Fruit fly (Drosophila melanogaster) whole organism, embryonic: Measurements from ENCODE around the gene CG10252.

ENCODE experiments used
- CG10274 ChIP-seq: fragments of 200-800 bp; sonication (Bioruptor generic); optimal IDR thresholded peaks from 3 replicates; lab custom pipeline; 2017; ENCODE audit warnings: missing biosample characterization, mild to moderate bottlenecking, missing genetic modification characterization
- CG12659 ChIP-seq: fragments of 200-800 bp; sonication (Bioruptor generic); optimal IDR thresholded peaks from 3 replicates; lab custom pipeline; 2017; ENCODE audit warnings: mild to moderate bottlenecking, missing biosample characterization, missing genetic modification reagents, missing genetic modification characterization
- CG12769 ChIP-seq: fragments of 200-800 bp; sonication (Bioruptor generic); optimal IDR thresholded peaks from 2 replicates; lab custom pipeline; 2019; ENCODE audit warnings: missing biosample characterization, mild to moderate bottlenecking, missing genetic modification characterization, moderate library complexity
- CG14014 ChIP-seq: fragments of 200-800 bp; sonication (Bioruptor generic); IDR thresholded peaks from 2 replicates; pipeline ENCODE4 v1.3.6; 2022; ENCODE audit warnings: missing biosample characterization, missing genetic modification characterization
- CG14050 ChIP-seq: fragments of 200-800 bp; sonication (Bioruptor generic); IDR thresholded peaks from 3 replicates; pipeline ENCODE4 v1.3.6; 2022; ENCODE audit warnings: missing biosample characterization, missing genetic modification characterization
- CG14710 ChIP-seq: fragments of 200-800 bp; sonication (Bioruptor generic); optimal IDR thresholded peaks from 3 replicates; lab custom pipeline; 2019; ENCODE audit warnings: missing biosample characterization, mild to moderate bottlenecking, missing genetic modification characterization, moderate library complexity
- CG15073 ChIP-seq: fragments of 200-800 bp; sonication (Bioruptor generic); optimal IDR thresholded peaks from 2 replicates; lab custom pipeline; 2016; ENCODE audit warnings: missing biosample characterization, missing genetic modification characterization
- CG1529 ChIP-seq: fragments of 200-800 bp; sonication (Bioruptor generic); optimal IDR thresholded peaks from 3 replicates; lab custom pipeline; 2018; ENCODE audit warnings: missing biosample characterization, missing genetic modification characterization
- CG16779 ChIP-seq: fragments of 200-800 bp; sonication (Bioruptor generic); IDR thresholded peaks from 2 replicates; pipeline ENCODE4 v1.3.6; 2022; ENCODE audit warnings: missing biosample characterization, missing genetic modification characterization
- CG17912 ChIP-seq: fragments of 200-800 bp; sonication (Bioruptor generic); optimal IDR thresholded peaks from 2 replicates; lab custom pipeline; 2018; ENCODE audit warnings: missing biosample characterization, mild to moderate bottlenecking, missing genetic modification characterization
- CG18599 ChIP-seq: fragments of 200-800 bp; sonication (Bioruptor generic); optimal IDR thresholded peaks from 3 replicates; lab custom pipeline; 2017; ENCODE audit warnings: missing biosample characterization, missing genetic modification characterization, mild to moderate bottlenecking, moderate library complexity, missing genetic modification reagents
- CG2712 ChIP-seq: fragments of 200-800 bp; optimal IDR thresholded peaks from 3 replicates; lab custom pipeline; 2019; ENCODE audit warnings: missing biosample characterization, mild to moderate bottlenecking, missing genetic modification characterization, moderate library complexity
- CG30403 ChIP-seq: fragments of 200-800 bp; sonication (Bioruptor generic); optimal IDR thresholded peaks from 3 replicates; lab custom pipeline; 2016; ENCODE audit warnings: missing biosample characterization, missing genetic modification characterization
- CG3407 ChIP-seq: fragments of 200-800 bp; sonication (Bioruptor generic); optimal IDR thresholded peaks from 2 replicates; lab custom pipeline; 2018; ENCODE audit warnings: missing biosample characterization, mild to moderate bottlenecking, missing genetic modification characterization
- CG4282 ChIP-seq: fragments of 200-800 bp; sonication (Bioruptor generic); optimal IDR thresholded peaks from 2 replicates; lab custom pipeline; 2016; ENCODE audit warnings: missing biosample characterization, missing genetic modification characterization
- CG6654 ChIP-seq: fragments of 200-800 bp; sonication (Bioruptor generic); optimal IDR thresholded peaks from 2 replicates; lab custom pipeline; 2017; ENCODE audit warnings: missing biosample characterization, mild to moderate bottlenecking, missing genetic modification characterization
- CG7372 ChIP-seq: fragments of 200-800 bp; sonication (Bioruptor generic); IDR thresholded peaks from 2 replicates; pipeline ENCODE4 v1.3.6; 2022; ENCODE audit warnings: missing biosample characterization, missing genetic modification characterization
- CG7987 ChIP-seq: fragments of 200-800 bp; sonication (Bioruptor generic); optimal IDR thresholded peaks from 2 replicates; lab custom pipeline; 2018; ENCODE audit warnings: missing biosample characterization, mild to moderate bottlenecking, missing genetic modification characterization, moderate library complexity
- CG9727 ChIP-seq: fragments of 200-800 bp; sonication (Bioruptor generic); optimal IDR thresholded peaks from 3 replicates; lab custom pipeline; 2017; ENCODE audit warnings: missing biosample characterization, mild to moderate bottlenecking, missing genetic modification characterization
- Chrac-16 ChIP-seq: fragments of 200-800 bp; sonication (Bioruptor generic); optimal IDR thresholded peaks from 3 replicates; lab custom pipeline; 2016; ENCODE audit warnings: missing biosample characterization, missing genetic modification characterization
- Dbx ChIP-seq: fragments of 200-800 bp; sonication (Bioruptor generic); IDR thresholded peaks from 3 replicates; pipeline ENCODE4 v1.3.6; 2022; ENCODE audit warnings: missing biosample characterization, missing genetic modification characterization
- Dll ChIP-seq: fragments of 200-800 bp; sonication (Bioruptor generic); IDR thresholded peaks from 4 replicates; pipeline ENCODE4 v1.3.6; 2022; ENCODE audit warnings: missing biosample characterization, missing genetic modification characterization; ENCODE audit not compliant: partially characterized antibody
- Doc3 ChIP-seq: fragments of 200-800 bp; sonication (Bioruptor generic); IDR thresholded peaks from 3 replicates; pipeline ENCODE4 v1.3.6; 2022; ENCODE audit warnings: missing biosample characterization, missing genetic modification characterization; ENCODE audit not compliant: partially characterized antibody
- Fer1 ChIP-seq: fragments of 200-800 bp; sonication (Bioruptor generic); optimal IDR thresholded peaks from 2 replicates; lab custom pipeline; 2017; ENCODE audit warnings: missing biosample characterization, mild to moderate bottlenecking, missing genetic modification characterization
- H15 ChIP-seq: fragments of 200-800 bp; sonication (Bioruptor generic); IDR thresholded peaks from 3 replicates; pipeline ENCODE4 v1.3.6; 2022; ENCODE audit warnings: missing biosample characterization, missing genetic modification characterization
- H2.0 ChIP-seq: fragments of 200-800 bp; sonication (Bioruptor generic); IDR thresholded peaks from 2 replicates; pipeline ENCODE4 v1.3.6; 2022; ENCODE audit warnings: missing biosample characterization, missing genetic modification characterization
- HLH54F ChIP-seq: fragments of 200-800 bp; sonication (Bioruptor generic); optimal IDR thresholded peaks from 3 replicates; lab custom pipeline; 2016; ENCODE audit warnings: missing biosample characterization, missing genetic modification characterization
- Hsf ChIP-seq: fragments of 200-800 bp; sonication (Bioruptor generic); optimal IDR thresholded peaks from 3 replicates; lab custom pipeline; 2016; ENCODE audit warnings: missing biosample characterization, missing genetic modification characterization
- Ptx1 ChIP-seq: fragments of 200-800 bp; sonication (Bioruptor generic); IDR thresholded peaks from 2 replicates; pipeline ENCODE4 v1.3.6; 2022; ENCODE audit warnings: missing biosample characterization, missing genetic modification characterization
- Sox102F ChIP-seq: fragments of 200-800 bp; sonication (Bioruptor generic); optimal IDR thresholded peaks from 2 replicates; lab custom pipeline; 2018; ENCODE audit warnings: missing biosample characterization, mild to moderate bottlenecking, missing genetic modification characterization, moderate library complexity
- az2 ChIP-seq: fragments of 200-800 bp; sonication (Bioruptor generic); optimal IDR thresholded peaks from 3 replicates; lab custom pipeline; 2016; ENCODE audit warnings: missing biosample characterization, missing genetic modification characterization
- chinmo ChIP-seq: fragments of 200-800 bp; sonication (Bioruptor generic); IDR thresholded peaks from 4 replicates; pipeline ENCODE4 v1.3.6; 2022; ENCODE audit warnings: missing biosample characterization, missing genetic modification characterization; ENCODE audit not compliant: partially characterized antibody
- chn ChIP-seq: fragments of 200-800 bp; sonication (Bioruptor generic); optimal IDR thresholded peaks from 2 replicates; lab custom pipeline; 2016; ENCODE audit warnings: missing biosample characterization, missing genetic modification characterization
- ci ChIP-seq: fragments of 200-800 bp; sonication (Bioruptor generic); IDR thresholded peaks from 3 replicates; pipeline ENCODE4 v1.3.6; 2022; ENCODE audit warnings: missing biosample characterization, missing genetic modification characterization
- dmrt99B ChIP-seq: fragments of 200-800 bp; sonication (Bioruptor generic); optimal IDR thresholded peaks from 2 replicates; lab custom pipeline; 2018; ENCODE audit warnings: missing biosample characterization, mild to moderate bottlenecking, missing genetic modification characterization, moderate library complexity
- fu2 ChIP-seq: fragments of 200-800 bp; sonication (Bioruptor generic); optimal IDR thresholded peaks from 2 replicates; lab custom pipeline; 2016; ENCODE audit warnings: missing biosample characterization, missing genetic modification characterization
- gem ChIP-seq: fragments of 200-800 bp; sonication (Bioruptor generic); optimal IDR thresholded peaks from 2 replicates; lab custom pipeline; 2019; ENCODE audit warnings: missing biosample characterization, mild to moderate bottlenecking, missing genetic modification characterization, moderate library complexity
- grn ChIP-seq: fragments of 200-800 bp; sonication (Bioruptor generic); optimal IDR thresholded peaks from 3 replicates; lab custom pipeline; 2017; ENCODE audit warnings: missing biosample characterization, missing genetic modification characterization
- gro ChIP-seq: fragments of 200-800 bp; sonication (Bioruptor generic); optimal IDR thresholded peaks from 2 replicates; lab custom pipeline; 2016; ENCODE audit warnings: missing biosample characterization, missing genetic modification characterization
- gt ChIP-seq: fragments of 200-800 bp; sonication (Bioruptor generic); IDR thresholded peaks from 2 replicates; pipeline ENCODE4 v1.3.6; 2022; ENCODE audit warnings: missing biosample characterization, missing genetic modification characterization
- p53 ChIP-seq: fragments of 200-800 bp; sonication (Bioruptor generic); optimal IDR thresholded peaks from 2 replicates; lab custom pipeline; 2016; ENCODE audit warnings: missing biosample characterization, missing genetic modification characterization
- prd ChIP-seq, 3 experiments: fragments of >200 bp in 2 of 3; fragments of 200-800 bp in 1 of 3; sonication (Bioruptor generic) in 1 of 3; optimal IDR thresholded peaks in 2 of 3; IDR thresholded peaks in 1 of 3; 2 replicates in 2 of 3; 3 replicates in 1 of 3; pipeline versions ENCODE4 v1.3.6 to Lab custom; 2017 to 2022; ENCODE audit warnings: missing biosample characterization in 1 of 3, missing genetic modification characterization in 1 of 3
- sd ChIP-seq: fragments of 200-800 bp; sonication (Bioruptor generic); optimal IDR thresholded peaks from 3 replicates; lab custom pipeline; 2018; ENCODE audit warnings: missing biosample characterization, mild to moderate bottlenecking, missing genetic modification characterization, moderate library complexity
- shn ChIP-seq: fragments of 200-800 bp; sonication (Bioruptor generic); optimal IDR thresholded peaks from 3 replicates; lab custom pipeline; 2016; ENCODE audit warnings: missing biosample characterization, missing genetic modification characterization
- sr ChIP-seq: fragments of 200-800 bp; sonication (Bioruptor generic); IDR thresholded peaks from 3 replicates; pipeline ENCODE4 v1.3.6; 2022; ENCODE audit warnings: missing biosample characterization, missing genetic modification characterization
- tup ChIP-seq: fragments of 200-800 bp; sonication (Bioruptor generic); optimal IDR thresholded peaks from 2 replicates; lab custom pipeline; 2016; ENCODE audit warnings: missing biosample characterization, mild to moderate bottlenecking, missing genetic modification characterization, moderate library complexity
- usp ChIP-seq: fragments of >200 bp; optimal IDR thresholded peaks from 2 replicates; lab custom pipeline; 2017; ENCODE audit warnings: missing biosample characterization, missing genetic modification characterization
- yki ChIP-seq: fragments of >200 bp; optimal IDR thresholded peaks from 3 replicates; lab custom pipeline; 2018
- zfh2 ChIP-seq: fragments of 200-800 bp; sonication (Bioruptor generic); optimal IDR thresholded peaks from 2 replicates; lab custom pipeline; 2016; ENCODE audit warnings: missing biosample characterization, missing genetic modification characterization

The CG10252 gene

dm6 chr3R:23669401-23670216 is 26.4 kb downstream of the CG10252 start, which contains the start of gene CG31145 (continued):
- peak; percentile 96 for TF ChIP-seq CG16779
- peak; percentile 99 for TF ChIP-seq Chrac-16 (GFP tag; lab: Kevin White, UChicago)
- TF ChIP-seq Doc3 (GFP tag; lab: Robert Waterston, UW) = no peak
- peak; percentile 98 for TF ChIP-seq sd (tag; lab: Kevin White, UChicago)
- TF ChIP-seq Dll (GFP tag; lab: Robert Waterston, UW) = no peak
- TF ChIP-seq fu2 (GFP tag; lab: Kevin White, UChicago) = peak; percentile 99
- no peak for TF ChIP-seq yki (lab: Kevin White, UChicago)
- peak; percentile 99 for TF ChIP-seq CG9727 (GFP tag; lab: Kevin White, UChicago)
- TF ChIP-seq CG2712 (tag; lab: Kevin White, UChicago) = peak; percentile 99
- TF ChIP-seq CG7372 (GFP tag; lab: Robert Waterston, UW) = peak; percentile 99
- peak; percentile 99 for TF ChIP-seq Ptx1 (GFP tag; lab: Robert Waterston, UW)
- peak; percentile 100 for TF ChIP-seq Fer1 (GFP tag; lab: Kevin White, UChicago)
- TF ChIP-seq prd (optimal IDR thresholded peaks at IDR 0.05; lab: Kevin White, UChicago) = no peak
- peak; percentile 99 for TF ChIP-seq prd (GFP tag; IDR thresholded peaks at IDR 0.05; lab: Robert Waterston, UW)
- TF ChIP-seq shn (GFP tag; lab: Kevin White, UChicago) = peak; percentile 100
- TF ChIP-seq H2.0 (GFP tag; lab: Robert Waterston, UW) = peak; percentile 99
- peak; percentile 100 for TF ChIP-seq zfh2
- peak; percentile 86 for TF ChIP-seq sr (GFP tag; lab: Robert Waterston, UW)
- TF ChIP-seq CG14710 (tag; lab: Kevin White, UChicago) = peak; percentile 98
- peak; percentile 97 for TF ChIP-seq CG7987 (GFP tag; lab: Kevin White, UChicago)
- peak; percentile 98 for TF ChIP-seq H15 (GFP tag; lab: Robert Waterston, UW)
- TF ChIP-seq gro (GFP tag; lab: Kevin White, UChicago) = peak; percentile 100
- peak; percentile 100 for TF ChIP-seq CG30403 (GFP tag; lab: Kevin White, UChicago)
- TF ChIP-seq tup (GFP tag; lab: Kevin White, UChicago) = peak; percentile 99
- TF ChIP-seq CG4282 (GFP tag; lab: Kevin White, UChicago) = peak; percentile 99
- TF ChIP-seq CG14050 (GFP tag; lab: Robert Waterston, UW) = peak; percentile 99
- TF ChIP-seq CG10274 (GFP tag; lab: Kevin White, UChicago) = peak; percentile 97
- peak; percentile 98 for TF ChIP-seq p53
- TF ChIP-seq CG18599 (GFP tag; lab: Kevin White, UChicago) = peak; percentile 100
- TF ChIP-seq az2 (GFP tag; lab: Kevin White, UChicago) = peak; percentile 100
- peak; percentile 98 for TF ChIP-seq ci
- peak; percentile 88 for TF ChIP-seq CG17912 (GFP tag; lab: Kevin White, UChicago)
- peak; percentile 100 for TF ChIP-seq HLH54F (GFP tag; lab: Kevin White, UChicago)
- TF ChIP-seq CG14014 = peak; percentile 99
- TF ChIP-seq CG15073 (GFP tag; lab: Kevin White, UChicago) = peak; percentile 90
- no peak for TF ChIP-seq usp (GFP tag; lab: Kevin White, UChicago)
- TF ChIP-seq CG3407 (GFP tag; lab: Kevin White, UChicago) = peak; percentile 99
- TF ChIP-seq gem (tag; lab: Kevin White, UChicago) = peak; percentile 100
- peak; percentile 100 for TF ChIP-seq CG12659
- peak; percentile 89; the same call in 2 of the 4 replicates for TF ChIP-seq chinmo (GFP tag; lab: Robert Waterston, UW)
- TF ChIP-seq Dbx (GFP tag; lab: Robert Waterston, UW) = peak; percentile 99
- TF ChIP-seq CG1529 (GFP tag; lab: Kevin White, UChicago) = peak; percentile 99
- peak; percentile 100 for TF ChIP-seq Hsf
- TF ChIP-seq CG6654 (GFP tag; lab: Kevin White, UChicago) = peak; percentile 96
- TF ChIP-seq chn (GFP tag; lab: Kevin White, UChicago) = peak; percentile 99
- TF ChIP-seq dmrt99B (tag; lab: Kevin White, UChicago) = peak; percentile 100
- peak; percentile 100 for TF ChIP-seq Sox102F (GFP tag; lab: Kevin White, UChicago)
- TF ChIP-seq grn (GFP tag; lab: Kevin White, UChicago) = peak; percentile 95
- TF ChIP-seq CG12769 = peak; percentile 99
- peak; percentile 97 for TF ChIP-seq gt (GFP tag; lab: Robert Waterston, UW)
